Fruit fly (Drosophila melanogaster) whole organism, embryonic: Measurements from ENCODE around the gene Hsp70Aa.

ENCODE experiments used
- Asciz ChIP-seq: fragments of 200-800 bp; sonication (Bioruptor generic); optimal IDR thresholded peaks from 2 replicates; lab custom pipeline; 2017; ENCODE audit warnings: missing biosample characterization, mild to moderate bottlenecking, missing genetic modification characterization, missing genetic modification reagents
- Bgb ChIP-seq: fragments of 200-800 bp; sonication (Bioruptor generic); IDR thresholded peaks from 2 replicates; pipeline ENCODE4 v1.3.6; 2022; ENCODE audit warnings: missing biosample characterization, missing genetic modification characterization; ENCODE audit not compliant: partially characterized antibody
- Bteb2 ChIP-seq: fragments of 200-800 bp; sonication (Bioruptor generic); optimal IDR thresholded peaks from 2 replicates; lab custom pipeline; 2016; ENCODE audit warnings: missing biosample characterization, missing genetic modification characterization
- CG12071 ChIP-seq: fragments of 200-800 bp; sonication (Bioruptor generic); optimal IDR thresholded peaks from 3 replicates; lab custom pipeline; 2018; ENCODE audit warnings: missing biosample characterization, mild to moderate bottlenecking, missing genetic modification characterization
- CG12104 ChIP-seq: fragments of 200-800 bp; sonication (Bioruptor generic); optimal IDR thresholded peaks from 3 replicates; lab custom pipeline; 2016; ENCODE audit warnings: missing biosample characterization, missing genetic modification characterization
- CG12236 ChIP-seq: fragments of 200-800 bp; sonication (Bioruptor generic); optimal IDR thresholded peaks from 2 replicates; lab custom pipeline; 2016; ENCODE audit warnings: missing biosample characterization, missing genetic modification characterization
- CG14014 ChIP-seq: fragments of 200-800 bp; sonication (Bioruptor generic); IDR thresholded peaks from 2 replicates; pipeline ENCODE4 v1.3.6; 2022; ENCODE audit warnings: missing biosample characterization, missing genetic modification characterization
- CG15073 ChIP-seq: fragments of 200-800 bp; sonication (Bioruptor generic); optimal IDR thresholded peaks from 2 replicates; lab custom pipeline; 2016; ENCODE audit warnings: missing biosample characterization, missing genetic modification characterization
- CG15514 ChIP-seq: fragments of 200-800 bp; sonication (Bioruptor generic); optimal IDR thresholded peaks from 3 replicates; lab custom pipeline; 2017; ENCODE audit warnings: missing biosample characterization, missing genetic modification characterization, mild to moderate bottlenecking, moderate library complexity, missing genetic modification reagents
- CG17385 ChIP-seq: fragments of 200-800 bp; sonication (Bioruptor generic); optimal IDR thresholded peaks from 3 replicates; lab custom pipeline; 2018; ENCODE audit warnings: missing biosample characterization, mild to moderate bottlenecking, missing genetic modification characterization
- CG17612 ChIP-seq: fragments of 200-800 bp; sonication (Bioruptor generic); IDR thresholded peaks from 2 replicates; pipeline ENCODE4 v1.3.6; 2022; ENCODE audit warnings: missing biosample characterization, missing genetic modification characterization
- CG18011 ChIP-seq: fragments of 200-800 bp; sonication (Bioruptor generic); optimal IDR thresholded peaks from 2 replicates; lab custom pipeline; 2017; ENCODE audit warnings: missing biosample characterization, missing genetic modification characterization, mild to moderate bottlenecking, moderate library complexity, missing genotype
- CG1832 ChIP-seq: fragments of 200-800 bp; sonication (Bioruptor generic); optimal IDR thresholded peaks from 2 replicates; lab custom pipeline; 2017; ENCODE audit warnings: missing biosample characterization, mild to moderate bottlenecking, missing genetic modification characterization, inconsistent platforms
- CG2678 ChIP-seq: fragments of 200-800 bp; sonication (Bioruptor generic); optimal IDR thresholded peaks from 3 replicates; lab custom pipeline; 2019; ENCODE audit warnings: missing biosample characterization, mild to moderate bottlenecking, missing genetic modification characterization, moderate library complexity
- CG30020 ChIP-seq: fragments of 200-800 bp; optimal IDR thresholded peaks from 2 replicates; lab custom pipeline; 2019; ENCODE audit warnings: missing biosample characterization, mild to moderate bottlenecking, missing genetic modification characterization, moderate library complexity
- CG30431 ChIP-seq: fragments of 200-800 bp; sonication (Bioruptor generic); optimal IDR thresholded peaks from 2 replicates; lab custom pipeline; 2017; ENCODE audit warnings: missing biosample characterization, missing genetic modification characterization
- CG3726 ChIP-seq: fragments of 200-800 bp; sonication (Bioruptor generic); IDR thresholded peaks from 3 replicates; pipeline ENCODE4, ENCODE4 v1.3.6; 2022; ENCODE audit warnings: missing biosample characterization, missing genetic modification characterization
- CG3995 ChIP-seq: fragments of 200-800 bp; sonication (Bioruptor generic); optimal IDR thresholded peaks from 3 replicates; lab custom pipeline; 2016; ENCODE audit warnings: missing biosample characterization, missing genetic modification characterization
- CG4360 ChIP-seq: fragments of 200-800 bp; sonication (Bioruptor generic); IDR thresholded peaks from 2 replicates; pipeline ENCODE4 v1.3.6; 2022; ENCODE audit warnings: missing biosample characterization, missing genetic modification characterization
- CG4820 ChIP-seq: fragments of 200-800 bp; sonication (Bioruptor generic); optimal IDR thresholded peaks from 3 replicates; lab custom pipeline; 2016; ENCODE audit warnings: missing biosample characterization, missing genetic modification characterization
- CG5180 ChIP-seq: fragments of 200-800 bp; sonication (Bioruptor generic); optimal IDR thresholded peaks from 3 replicates; lab custom pipeline; 2017; ENCODE audit warnings: missing biosample characterization, missing genetic modification characterization, mild to moderate bottlenecking, moderate library complexity, missing genetic modification reagents
- CG5245 ChIP-seq: fragments of 200-800 bp; sonication (Bioruptor generic); optimal IDR thresholded peaks from 3 replicates; lab custom pipeline; 2016; ENCODE audit warnings: missing biosample characterization, missing genetic modification characterization
- CG7271 ChIP-seq: fragments of 200-800 bp; sonication (Bioruptor generic); optimal IDR thresholded peaks from 2 replicates; lab custom pipeline; 2018; ENCODE audit warnings: missing biosample characterization, mild to moderate bottlenecking, missing genetic modification characterization, moderate library complexity
- CG9437 ChIP-seq: fragments of 200-800 bp; sonication (Bioruptor generic); optimal IDR thresholded peaks from 2 replicates; lab custom pipeline; 2018; ENCODE audit warnings: missing biosample characterization, mild to moderate bottlenecking, missing genetic modification characterization
- CG9797 ChIP-seq: fragments of 200-800 bp; sonication (Bioruptor generic); optimal IDR thresholded peaks from 3 replicates; lab custom pipeline; 2018; ENCODE audit warnings: missing biosample characterization, mild to moderate bottlenecking, missing genetic modification characterization
- Dip2 ChIP-seq: fragments of 200-800 bp; sonication (Bioruptor generic); IDR thresholded peaks from 2 replicates; pipeline ENCODE4 v1.3.6; 2022; ENCODE audit warnings: missing biosample characterization, missing genetic modification characterization
- Doc3 ChIP-seq: fragments of 200-800 bp; sonication (Bioruptor generic); IDR thresholded peaks from 3 replicates; pipeline ENCODE4 v1.3.6; 2022; ENCODE audit warnings: missing biosample characterization, missing genetic modification characterization; ENCODE audit not compliant: partially characterized antibody
- Elba2 ChIP-seq: fragments of 200-800 bp; sonication (Bioruptor generic); optimal IDR thresholded peaks from 3 replicates; lab custom pipeline; 2016; ENCODE audit warnings: missing biosample characterization, missing genetic modification characterization
- Fer2 ChIP-seq: fragments of 200-800 bp; sonication (Bioruptor generic); optimal IDR thresholded peaks from 2 replicates; lab custom pipeline; 2018; ENCODE audit warnings: missing biosample characterization, mild to moderate bottlenecking, missing genetic modification characterization, moderate library complexity
- H15 ChIP-seq: fragments of 200-800 bp; sonication (Bioruptor generic); IDR thresholded peaks from 3 replicates; pipeline ENCODE4 v1.3.6; 2022; ENCODE audit warnings: missing biosample characterization, missing genetic modification characterization
- Hr78 ChIP-seq, 2 experiments: fragments of 200-800 bp in 1 of 2; fragments of >200 bp in 1 of 2; sonication (Bioruptor generic) in 1 of 2; optimal IDR thresholded peaks; 2 replicates each; lab custom pipeline; 2017 to 2019; ENCODE audit warnings: missing biosample characterization in 2 of 2, missing genetic modification characterization in 2 of 2, mild to moderate bottlenecking in 1 of 2, moderate library complexity in 1 of 2
- Kr ChIP-seq: fragments of 200-800 bp; sonication (Bioruptor generic); optimal IDR thresholded peaks from 2 replicates; lab custom pipeline; 2017; ENCODE audit warnings: missing biosample characterization, mild to moderate bottlenecking, missing genetic modification characterization
- Lim3 ChIP-seq: fragments of 200-800 bp; sonication (Bioruptor generic); IDR thresholded peaks from 2 replicates; pipeline ENCODE4 v1.3.6; 2022; ENCODE audit warnings: missing biosample characterization, missing genetic modification characterization
- Xbp1 ChIP-seq: fragments of 200-800 bp; sonication (Bioruptor generic); optimal IDR thresholded peaks from 3 replicates; lab custom pipeline; 2016; ENCODE audit warnings: missing biosample characterization, mild to moderate bottlenecking, missing genetic modification characterization
- caup ChIP-seq: fragments of 200-800 bp; sonication (Bioruptor generic); optimal IDR thresholded peaks from 3 replicates; lab custom pipeline; 2017; ENCODE audit warnings: missing biosample characterization, mild to moderate bottlenecking, missing genetic modification characterization, moderate library complexity; ENCODE audit not compliant: severe bottlenecking
- chm ChIP-seq: fragments of 200-800 bp; sonication (Bioruptor generic); IDR thresholded peaks from 2 replicates; pipeline ENCODE4 v1.3.6; 2022; ENCODE audit warnings: missing biosample characterization, missing genetic modification characterization
- corto ChIP-seq: fragments of 200-800 bp; sonication (Bioruptor generic); optimal IDR thresholded peaks from 2 replicates; lab custom pipeline; 2016; ENCODE audit warnings: missing biosample characterization, mild to moderate bottlenecking, missing genetic modification characterization, moderate library complexity
- danr ChIP-seq: fragments of 200-800 bp; sonication (Bioruptor generic); IDR thresholded peaks from 2 replicates; pipeline ENCODE4 v1.3.6; 2022; ENCODE audit warnings: missing biosample characterization, missing genetic modification characterization
- fd64A ChIP-seq: fragments of 200-800 bp; sonication (Bioruptor generic); optimal IDR thresholded peaks from 3 replicates; lab custom pipeline; 2018; ENCODE audit warnings: missing biosample characterization, mild to moderate bottlenecking, missing genetic modification characterization
- gce ChIP-seq: fragments of 200-800 bp; sonication (Bioruptor generic); IDR thresholded peaks from 3 replicates; pipeline ENCODE4 v1.3.6; 2022; ENCODE audit warnings: missing biosample characterization, missing genetic modification characterization
- gcm ChIP-seq: fragments of 200-800 bp; sonication (Bioruptor generic); optimal IDR thresholded peaks from 2 replicates; lab custom pipeline; 2019; ENCODE audit warnings: missing biosample characterization, mild to moderate bottlenecking, missing genetic modification characterization, moderate library complexity
- gfzf ChIP-seq: fragments of 200-800 bp; sonication (Bioruptor generic); optimal IDR thresholded peaks from 2 replicates; lab custom pipeline; 2016; ENCODE audit warnings: missing biosample characterization, mild to moderate bottlenecking, missing genetic modification characterization, moderate library complexity
- hth ChIP-seq: fragments of >200 bp; optimal IDR thresholded peaks from 2 replicates; lab custom pipeline; 2017; ENCODE audit warnings: inconsistent platforms
- jumu ChIP-seq: fragments of 200-800 bp; sonication (Bioruptor generic); optimal IDR thresholded peaks from 3 replicates; lab custom pipeline; 2016; ENCODE audit warnings: missing biosample characterization, missing genetic modification characterization
- nom ChIP-seq: fragments of 200-800 bp; sonication (Bioruptor generic); optimal IDR thresholded peaks from 2 replicates; lab custom pipeline; 2017; ENCODE audit warnings: missing biosample characterization, missing genetic modification characterization, mild to moderate bottlenecking, moderate library complexity, missing genetic modification reagents
- otp ChIP-seq: fragments of 200-800 bp; sonication (Bioruptor generic); IDR thresholded peaks from 3 replicates; pipeline ENCODE4, ENCODE4 v1.3.6; 2022; ENCODE audit warnings: missing biosample characterization, missing genetic modification characterization
- ro ChIP-seq: fragments of 200-800 bp; sonication (Bioruptor generic); IDR thresholded peaks from 2 replicates; pipeline ENCODE4 v1.3.6; 2022; ENCODE audit warnings: missing biosample characterization, missing genetic modification characterization
- salm ChIP-seq: fragments of 200-800 bp; sonication (Bioruptor generic); optimal IDR thresholded peaks from 2 replicates; lab custom pipeline; 2018; ENCODE audit warnings: missing biosample characterization, mild to moderate bottlenecking, missing genetic modification characterization
- shn ChIP-seq: fragments of 200-800 bp; sonication (Bioruptor generic); optimal IDR thresholded peaks from 3 replicates; lab custom pipeline; 2016; ENCODE audit warnings: missing biosample characterization, missing genetic modification characterization
- zf30C ChIP-seq: fragments of 200-800 bp; sonication (Bioruptor generic); optimal IDR thresholded peaks from 3 replicates; lab custom pipeline; 2018; ENCODE audit warnings: missing biosample characterization, mild to moderate bottlenecking, missing genetic modification characterization

Gene Hsp70Aa

DNA sequence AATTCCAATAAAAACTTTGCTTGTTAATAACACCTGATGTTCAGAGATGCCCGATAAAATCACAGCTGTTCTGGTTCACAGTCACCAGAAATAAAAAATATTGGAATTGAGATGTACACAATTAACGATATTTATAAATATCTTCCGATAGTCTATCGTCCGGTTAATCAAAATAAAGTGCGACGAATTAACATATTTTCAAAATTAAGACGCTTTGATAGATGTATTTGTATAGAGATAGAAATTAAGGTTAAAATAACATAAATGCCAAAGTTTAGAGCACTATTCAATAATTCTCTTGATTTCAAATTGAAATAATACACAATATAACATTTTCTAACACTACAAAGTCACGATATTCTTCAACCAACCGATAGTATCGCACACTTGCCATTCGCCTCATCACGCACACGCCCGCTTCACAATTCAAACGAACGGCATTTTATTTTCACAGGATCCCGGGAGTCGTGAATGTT, 6.4 kb upstream of the Hsp70Aa start, which contains the start of the genes CG3281 and aurA (continued):
- TF ChIP-seq Xbp1 (GFP tag; lab: Kevin White, UChicago) (peak; percentile 81), gcm (GFP tag; lab: Kevin White, UChicago) (peak; percentile 49), gfzf (GFP tag; lab: Kevin White, UChicago) (peak; percentile 43), caup (GFP tag; lab: Kevin White, UChicago) (no peak), otp (GFP tag; lab: Robert Waterston, UW) (no peak), CG12236 (peak; percentile 20), CG3995 (peak; percentile 99), CG4820 (GFP tag; lab: Kevin White, UChicago) (peak; percentile 54), ro (GFP tag; lab: Robert Waterston, UW) (no peak), CG5245 (GFP tag; lab: Kevin White, UChicago) (peak; percentile 32), fd64A (GFP tag; lab: Kevin White, UChicago) (no peak), corto (GFP tag; lab: Kevin White, UChicago) (peak; percentile 7), Bgb (GFP tag; lab: Robert Waterston, UW) (peak; percentile 93), CG7271 (tag; lab: Kevin White, UChicago) (peak; percentile 49), hth (lab: Kevin White, UChicago) (no peak), CG30431 (GFP tag; lab: Kevin White, UChicago) (no peak), H15 (GFP tag; lab: Robert Waterston, UW) (peak; percentile 38; the same call in 1 of the 3 replicates), CG17612 (GFP tag; lab: Robert Waterston, UW) (no peak), CG15073 (no peak), Bteb2 (GFP tag; lab: Kevin White, UChicago) (peak; percentile 76), zf30C (GFP tag; lab: Kevin White, UChicago) (no peak), jumu (GFP tag; lab: Kevin White, UChicago) (peak; percentile 87), Elba2 (peak; percentile 84), Dip2 (GFP tag; lab: Robert Waterston, UW) (no peak), CG4360 (no peak), CG17385 (GFP tag; lab: Kevin White, UChicago) (peak; percentile 44), CG1832 (GFP tag; lab: Kevin White, UChicago) (no peak), gce (no peak), CG2678 (tag; lab: Kevin White, UChicago) (peak; percentile 76), Fer2 (peak; percentile 67), salm (peak; percentile 15), CG12104 (GFP tag; lab: Kevin White, UChicago) (peak; percentile 46), nom (GFP tag; lab: Kevin White, UChicago) (peak; percentile 14), danr (GFP tag; lab: Robert Waterston, UW) (no peak), CG3726 (no peak), shn (GFP tag; lab: Kevin White, UChicago) (peak; percentile 80), Asciz (GFP tag; lab: Kevin White, UChicago) (no peak), Kr (no peak), Hr78 (GFP tag; optimal IDR thresholded peaks at IDR 0.05; lab: Kevin White, UChicago) (no peak), CG5180 (GFP tag; lab: Kevin White, UChicago) (no peak), Doc3 (GFP tag; lab: Robert Waterston, UW) (peak; percentile 98), Lim3 (GFP tag; lab: Robert Waterston, UW) (no peak), CG9437 (GFP tag; lab: Kevin White, UChicago) (peak; percentile 9), CG15514 (GFP tag; lab: Kevin White, UChicago) (peak; percentile 83), CG12071 (GFP tag; lab: Kevin White, UChicago) (no peak), CG14014 (GFP tag; lab: Robert Waterston, UW) (peak; percentile 54; the same call in 1 of the 2 replicates), CG9797 (GFP tag; lab: Kevin White, UChicago) (peak; percentile 57), CG30020 (tag; lab: Kevin White, UChicago) (peak; percentile 76), CG18011 (peak; percentile 47), chm (GFP tag; lab: Robert Waterston, UW) (no peak)
